Fruit fly (Drosophila melanogaster) whole organism, embryonic: Measurements from ENCODE around the gene upd2.

Experiments used
- Atf3 ChIP-seq: fragments of 200-800 bp; sonication (Bioruptor generic); optimal IDR thresholded peaks from 3 replicates; lab custom pipeline; 2016; ENCODE audit warnings: missing biosample characterization, missing genetic modification characterization
- CG11560 ChIP-seq: fragments of 200-800 bp; sonication (Bioruptor generic); IDR thresholded peaks from 3 replicates; pipeline ENCODE4 v1.3.6; 2022; ENCODE audit warnings: missing biosample characterization, missing genetic modification characterization
- CG11696 ChIP-seq: fragments of 200-800 bp; sonication (Bioruptor generic); IDR thresholded peaks from 2 replicates; pipeline ENCODE4 v1.3.6; 2022; ENCODE audit warnings: missing biosample characterization, missing genetic modification characterization
- CG12236 ChIP-seq: fragments of 200-800 bp; sonication (Bioruptor generic); optimal IDR thresholded peaks from 2 replicates; lab custom pipeline; 2016; ENCODE audit warnings: missing biosample characterization, missing genetic modification characterization
- CG13424 ChIP-seq: fragments of 200-800 bp; sonication (Bioruptor generic); optimal IDR thresholded peaks from 2 replicates; lab custom pipeline; 2019; ENCODE audit warnings: missing biosample characterization, mild to moderate bottlenecking, missing genetic modification characterization, moderate library complexity
- CG16779 ChIP-seq: fragments of 200-800 bp; sonication (Bioruptor generic); IDR thresholded peaks from 2 replicates; pipeline ENCODE4 v1.3.6; 2022; ENCODE audit warnings: missing biosample characterization, missing genetic modification characterization
- CG17912 ChIP-seq: fragments of 200-800 bp; sonication (Bioruptor generic); optimal IDR thresholded peaks from 2 replicates; lab custom pipeline; 2018; ENCODE audit warnings: missing biosample characterization, mild to moderate bottlenecking, missing genetic modification characterization
- CG2712 ChIP-seq: fragments of 200-800 bp; optimal IDR thresholded peaks from 3 replicates; lab custom pipeline; 2019; ENCODE audit warnings: missing biosample characterization, mild to moderate bottlenecking, missing genetic modification characterization, moderate library complexity
- CG30020 ChIP-seq: fragments of 200-800 bp; optimal IDR thresholded peaks from 2 replicates; lab custom pipeline; 2019; ENCODE audit warnings: missing biosample characterization, mild to moderate bottlenecking, missing genetic modification characterization, moderate library complexity
- CG30403 ChIP-seq: fragments of 200-800 bp; sonication (Bioruptor generic); optimal IDR thresholded peaks from 3 replicates; lab custom pipeline; 2016; ENCODE audit warnings: missing biosample characterization, missing genetic modification characterization
- CG31441 ChIP-seq: fragments of 200-800 bp; sonication (Bioruptor generic); IDR thresholded peaks from 2 replicates; pipeline ENCODE4 v1.3.6; 2022; ENCODE audit warnings: missing biosample characterization, missing genetic modification characterization
- CG32772 ChIP-seq: fragments of 200-800 bp; sonication (Bioruptor generic); IDR thresholded peaks from 2 replicates; pipeline ENCODE4 v1.3.6; 2022; ENCODE audit warnings: missing biosample characterization, missing genetic modification characterization
- CG3726 ChIP-seq: fragments of 200-800 bp; sonication (Bioruptor generic); IDR thresholded peaks from 3 replicates; pipeline ENCODE4, ENCODE4 v1.3.6; 2022; ENCODE audit warnings: missing biosample characterization, missing genetic modification characterization
- CG3995 ChIP-seq: fragments of 200-800 bp; sonication (Bioruptor generic); optimal IDR thresholded peaks from 3 replicates; lab custom pipeline; 2016; ENCODE audit warnings: missing biosample characterization, missing genetic modification characterization
- CG4360 ChIP-seq: fragments of 200-800 bp; sonication (Bioruptor generic); IDR thresholded peaks from 2 replicates; pipeline ENCODE4 v1.3.6; 2022; ENCODE audit warnings: missing biosample characterization, missing genetic modification characterization
- CG4707 ChIP-seq: fragments of 200-800 bp; sonication (Bioruptor generic); optimal IDR thresholded peaks from 2 replicates; lab custom pipeline; 2018; ENCODE audit warnings: missing biosample characterization, mild to moderate bottlenecking, missing genetic modification characterization, moderate library complexity
- CHES-1-like ChIP-seq: fragments of 200-800 bp; sonication (Bioruptor generic); optimal IDR thresholded peaks from 2 replicates; lab custom pipeline; 2016; ENCODE audit warnings: missing biosample characterization, missing genetic modification characterization
- Deaf1 ChIP-seq: fragments of 200-800 bp; optimal IDR thresholded peaks from 3 replicates; lab custom pipeline; 2019; ENCODE audit warnings: missing biosample characterization, mild to moderate bottlenecking, missing genetic modification characterization, moderate library complexity
- HLH3B ChIP-seq: fragments of 200-800 bp; sonication (Bioruptor generic); IDR thresholded peaks from 2 replicates; pipeline ENCODE4 v1.3.6; 2022; ENCODE audit warnings: missing biosample characterization, missing genetic modification characterization
- Kr ChIP-seq: fragments of 200-800 bp; sonication (Bioruptor generic); optimal IDR thresholded peaks from 2 replicates; lab custom pipeline; 2017; ENCODE audit warnings: missing biosample characterization, mild to moderate bottlenecking, missing genetic modification characterization
- Med ChIP-seq: fragments of 200-800 bp; sonication (Bioruptor generic); peaks from one replicate; lab custom pipeline; 2016; ENCODE audit warnings: missing biosample characterization, missing genetic modification characterization, mild to moderate bottlenecking, inconsistent platforms, moderate library complexity
- Nf-YA ChIP-seq: fragments of 200-800 bp; sonication (Bioruptor generic); IDR thresholded peaks from 2 replicates; pipeline ENCODE4 v1.3.6; 2022; ENCODE audit warnings: missing biosample characterization, missing genetic modification characterization
- Poxn ChIP-seq: fragments of 200-800 bp; sonication (Bioruptor generic); IDR thresholded peaks from 2 replicates; pipeline ENCODE4 v1.3.6; 2022; ENCODE audit warnings: missing biosample characterization, missing genetic modification characterization
- Rfx ChIP-seq: fragments of 200-800 bp; sonication (Bioruptor generic); IDR thresholded peaks from 2 replicates; pipeline ENCODE4 v1.3.6; 2022; ENCODE audit warnings: missing biosample characterization, missing genetic modification characterization
- TFAM ChIP-seq: fragments of 200-800 bp; sonication (Bioruptor generic); optimal IDR thresholded peaks from 2 replicates; lab custom pipeline; 2017; ENCODE audit warnings: missing biosample characterization, missing genetic modification characterization, inconsistent platforms
- Tbp ChIP-seq: fragments of >200 bp; optimal IDR thresholded peaks from 2 replicates; lab custom pipeline; 2018; ENCODE audit warnings: missing biosample characterization, missing genetic modification characterization
- Trl ChIP-seq, 3 experiments: fragments of >200 bp in 2 of 3; fragments of 200-800 bp in 1 of 3; sonication (Bioruptor generic) in 1 of 3; optimal IDR thresholded peaks; 2 replicates in 1 of 3; 3 replicates in 2 of 3; lab custom pipeline; 2016 to 2017; ENCODE audit warnings: missing biosample characterization in 1 of 3, missing genetic modification characterization in 1 of 3
- br ChIP-seq: fragments of >200 bp; optimal IDR thresholded peaks from 2 replicates; lab custom pipeline; 2017
- btn ChIP-seq: fragments of 200-800 bp; sonication (Bioruptor generic); optimal IDR thresholded peaks from 2 replicates; lab custom pipeline; 2016; ENCODE audit warnings: missing biosample characterization, missing genetic modification characterization
- cas ChIP-seq: fragments of 200-800 bp; sonication (Bioruptor generic); IDR thresholded peaks from 2 replicates; pipeline ENCODE4 v1.3.6; 2022; ENCODE audit warnings: missing biosample characterization, missing genetic modification characterization
- cato ChIP-seq: fragments of 200-800 bp; sonication (Bioruptor generic); optimal IDR thresholded peaks from 2 replicates; lab custom pipeline; 2016; ENCODE audit warnings: missing biosample characterization, missing genetic modification characterization, borderline replicate concordance
- chinmo ChIP-seq: fragments of 200-800 bp; sonication (Bioruptor generic); IDR thresholded peaks from 4 replicates; pipeline ENCODE4 v1.3.6; 2022; ENCODE audit warnings: missing biosample characterization, missing genetic modification characterization; ENCODE audit not compliant: partially characterized antibody
- da ChIP-seq: fragments of 200-800 bp; sonication (Bioruptor generic); optimal IDR thresholded peaks from 2 replicates; lab custom pipeline; 2016; ENCODE audit warnings: missing biosample characterization, missing genetic modification characterization
- dm ChIP-seq: fragments of 200-800 bp; sonication (Bioruptor generic); optimal IDR thresholded peaks from 3 replicates; lab custom pipeline; 2016; ENCODE audit warnings: missing biosample characterization, missing genetic modification characterization
- dmrt11E ChIP-seq: fragments of 200-800 bp; sonication (Bioruptor generic); optimal IDR thresholded peaks from 3 replicates; lab custom pipeline; 2018; ENCODE audit warnings: missing biosample characterization, mild to moderate bottlenecking, missing genetic modification characterization, moderate library complexity
- exex ChIP-seq: fragments of 200-800 bp; sonication (Bioruptor generic); optimal IDR thresholded peaks from 4 replicates; lab custom pipeline; 2018; ENCODE audit warnings: missing biosample characterization, mild to moderate bottlenecking, missing genetic modification characterization, moderate library complexity
- kay ChIP-seq: fragments of 200-800 bp; sonication (Bioruptor generic); optimal IDR thresholded peaks from 2 replicates; lab custom pipeline; 2016; ENCODE audit warnings: missing biosample characterization, missing genetic modification characterization
- lab ChIP-seq: fragments of 200-800 bp; sonication (Bioruptor generic); optimal IDR thresholded peaks from 3 replicates; lab custom pipeline; 2017; ENCODE audit warnings: missing biosample characterization, missing genetic modification characterization, mild to moderate bottlenecking, moderate library complexity, missing genetic modification reagents
- nmo ChIP-seq: fragments of 200-800 bp; sonication (Bioruptor generic); optimal IDR thresholded peaks from 2 replicates; lab custom pipeline; 2018; ENCODE audit warnings: missing biosample characterization, mild to moderate bottlenecking, missing genetic modification characterization, moderate library complexity
- pfk ChIP-seq: fragments of 200-800 bp; sonication (Bioruptor generic); optimal IDR thresholded peaks from 2 replicates; lab custom pipeline; 2018; ENCODE audit warnings: missing biosample characterization, mild to moderate bottlenecking, missing genetic modification characterization, moderate library complexity
- ranshi ChIP-seq: fragments of 200-800 bp; sonication (Bioruptor generic); IDR thresholded peaks from 2 replicates; pipeline ENCODE4 v1.3.6; 2022; ENCODE audit warnings: missing biosample characterization, missing genetic modification characterization
- sd ChIP-seq: fragments of 200-800 bp; sonication (Bioruptor generic); optimal IDR thresholded peaks from 3 replicates; lab custom pipeline; 2018; ENCODE audit warnings: missing biosample characterization, mild to moderate bottlenecking, missing genetic modification characterization, moderate library complexity
- slbo ChIP-seq: fragments of 200-800 bp; sonication (Bioruptor generic); IDR thresholded peaks from 2 replicates; pipeline ENCODE4 v1.3.6; 2022; ENCODE audit warnings: missing biosample characterization, missing genetic modification characterization
- stwl ChIP-seq: fragments of 200-800 bp; sonication (Bioruptor generic); optimal IDR thresholded peaks from 3 replicates; lab custom pipeline; 2018; ENCODE audit warnings: missing biosample characterization, mild to moderate bottlenecking, missing genetic modification characterization, moderate library complexity
- sug ChIP-seq: fragments of 200-800 bp; optimal IDR thresholded peaks from 2 replicates; lab custom pipeline; 2019; ENCODE audit warnings: missing biosample characterization, mild to moderate bottlenecking, missing genetic modification characterization, moderate library complexity
- zen ChIP-seq: fragments of 200-800 bp; sonication (Bioruptor generic); optimal IDR thresholded peaks from 3 replicates; lab custom pipeline; 2018; ENCODE audit warnings: missing biosample characterization, mild to moderate bottlenecking, missing genetic modification characterization, moderate library complexity

The upd2 gene

dm6 chrX:18276485-18277321, 33.6 kb upstream of the upd2 start, which contains the start of gene upd3 (continued):
- TF ChIP-seq Atf3 (GFP tag; lab: Kevin White, UChicago): no peak
- TF ChIP-seq exex (tag; lab: Kevin White, UChicago): peak; percentile 6
- no peak for TF ChIP-seq CG11696 (GFP tag; lab: Robert Waterston, UW)
- no peak for TF ChIP-seq zen
- no peak for TF ChIP-seq CG30403 (GFP tag; lab: Kevin White, UChicago)
- 0 out of 2 replicates have a peak, but pooled peaks have one; percentile 11 for TF ChIP-seq CG31441
- TF ChIP-seq CG16779 (GFP tag; lab: Robert Waterston, UW): no peak

- TF ChIP-seq CG4360 (no peak), CG4707 (GFP tag; lab: Kevin White, UChicago) (no peak), CG3726 (no peak), HLH3B (GFP tag; lab: Robert Waterston, UW) (no peak), Med (GFP tag; lab: Kevin White, UChicago) (peak; percentile 29), Deaf1 (tag; lab: Kevin White, UChicago) (peak; percentile 74), nmo (GFP tag; lab: Kevin White, UChicago) (no peak), kay (no peak), sd (tag; lab: Kevin White, UChicago) (peak; percentile 35), btn (GFP tag; lab: Kevin White, UChicago) (no peak), lab (GFP tag; lab: Kevin White, UChicago) (no peak), CG11696 (GFP tag; lab: Robert Waterston, UW) (no peak), br (lab: Kevin White, UChicago) (no peak), CHES-1-like (no peak), CG2712 (tag; lab: Kevin White, UChicago) (no peak), TFAM (GFP tag; lab: Kevin White, UChicago) (no peak), Poxn (GFP tag; lab: Robert Waterston, UW) (no peak), Rfx (GFP tag; lab: Robert Waterston, UW) (no peak), ranshi (GFP tag; lab: Robert Waterston, UW) (no peak), CG11560 (tag; lab: Robert Waterston, UW) (no peak), cas (GFP tag; lab: Robert Waterston, UW) (no peak), CG17912 (GFP tag; lab: Kevin White, UChicago) (no peak), slbo (GFP tag; lab: Robert Waterston, UW) (no peak), Trl (optimal IDR thresholded peaks at IDR 0.05; lab: Kevin White, UChicago) (peak in 1 of 2 experiments; percentile 11), Trl (GFP tag; optimal IDR thresholded peaks at IDR 0.05; lab: Kevin White, UChicago) (no peak), Tbp (no peak), CG3995 (GFP tag; lab: Kevin White, UChicago) (no peak), exex (tag; lab: Kevin White, UChicago) (no peak), sug (peak; percentile 71), cato (GFP tag; lab: Kevin White, UChicago) (no peak), chinmo (no peak), CG13424 (tag; lab: Kevin White, UChicago) (no peak), dm (GFP tag; lab: Kevin White, UChicago) (no peak), Kr (GFP tag; lab: Kevin White, UChicago) (no peak), CG12236 (GFP tag; lab: Kevin White, UChicago) (no peak), pfk (peak; percentile 84), CG30020 (no peak), dmrt11E (tag; lab: Kevin White, UChicago) (no peak), Nf-YA (GFP tag; lab: Robert Waterston, UW) (no peak), CG32772 (GFP tag; lab: Robert Waterston, UW) (no peak), stwl (tag; lab: Kevin White, UChicago) (no peak), da (no peak)
Observed at dm6 chrX:18275902-18276301, 32.8 kb upstream of the upd2 start.
